Worm (Caenorhabditis elegans) whole organism, midembryonic: ENCODE data around the gene lpd-9.

Experiments used
- cog-1 ChIP-seq: sonication (generic microtip); optimal IDR thresholded peaks from 2 replicates; lab custom pipeline; 2016; ENCODE audit warnings: missing genetic modification characterization, missing compliant biosample characterization
- klf-2 ChIP-seq: fragments of 200-800 bp; sonication (Bioruptor generic); conservative IDR thresholded peaks from 2 replicates; pipeline ENCODE4 v1.3.6; 2022; ENCODE audit warnings: missing genetic modification reagents, missing genetic modification characterization, missing compliant biosample characterization
- ref-1 ChIP-seq: fragments of 200-800 bp; sonication (Bioruptor generic); conservative IDR thresholded peaks from 2 replicates; pipeline ENCODE4 v1.3.6; 2022; ENCODE audit warnings: missing genetic modification reagents, missing genetic modification characterization, missing compliant biosample characterization
- tab-1 ChIP-seq: fragments of 200-800 bp; sonication (Bioruptor generic); IDR thresholded peaks from 2 replicates; pipeline ENCODE4 v1.3.6; 2022; ENCODE audit warnings: missing genetic modification characterization, missing compliant biosample characterization
- ztf-23 ChIP-seq: fragments of 200-800 bp; sonication (Bioruptor generic); IDR thresholded peaks from 2 replicates; pipeline ENCODE4 v1.3.6; 2022; ENCODE audit warnings: missing genetic modification reagents, missing genetic modification characterization, missing compliant biosample characterization

DNA sequence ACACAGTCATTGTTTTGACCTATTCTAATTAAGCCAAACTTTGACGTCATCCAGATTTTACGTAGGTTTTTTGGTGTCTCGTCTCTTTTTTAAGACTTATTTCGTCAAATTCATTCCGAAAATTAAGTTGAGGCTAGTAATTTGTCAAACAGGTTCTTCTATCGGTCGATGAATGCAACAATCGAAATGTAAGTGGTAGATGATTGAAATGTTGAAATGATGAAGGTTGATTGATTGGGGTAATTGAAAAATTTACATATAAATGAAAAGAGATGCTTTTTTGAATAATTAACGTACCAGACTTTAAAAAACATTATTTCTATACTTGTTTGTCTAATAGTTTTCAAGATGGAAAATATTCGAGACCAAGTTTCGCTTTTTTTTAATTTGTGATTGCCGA is 22.7 kb upstream of the lpd-9 start:
- TF ChIP-seq cog-1 (tag; lab: Kevin White, UChicago) = no peak
- no peak for TF ChIP-seq klf-2 (GFP tag; lab: Robert Waterston, UW)
- TF ChIP-seq ref-1 (GFP tag; lab: Robert Waterston, UW) = no peak
- TF ChIP-seq ztf-23 = no peak
- no peak for TF ChIP-seq tab-1 (GFP tag; lab: Robert Waterston, UW)
